Fruit fly (Drosophila melanogaster) whole organism, embryonic: ENCODE measurements around the gene AGO2.

Source experiments
- Antp ChIP-seq: fragments of 200-800 bp; sonication (Bioruptor generic); optimal IDR thresholded peaks from 3 replicates; lab custom pipeline; 2016; ENCODE audit warnings: missing biosample characterization, missing genetic modification characterization
- CG10462 ChIP-seq: fragments of 200-800 bp; sonication (Bioruptor generic); optimal IDR thresholded peaks from 2 replicates; lab custom pipeline; 2016; ENCODE audit warnings: missing biosample characterization, missing genetic modification characterization
- CG11085 ChIP-seq: fragments of 200-800 bp; sonication (Bioruptor generic); IDR thresholded peaks from 2 replicates; pipeline ENCODE4 v1.3.6; 2022; ENCODE audit warnings: missing biosample characterization, missing genetic modification characterization
- CG11247 ChIP-seq: fragments of 200-800 bp; sonication (Bioruptor generic); IDR thresholded peaks from 2 replicates; pipeline ENCODE4 v1.3.6; 2022; ENCODE audit warnings: missing biosample characterization, missing genetic modification characterization
- CG1233 ChIP-seq: fragments of 200-800 bp; sonication (Bioruptor generic); optimal IDR thresholded peaks from 4 replicates; lab custom pipeline; 2018; ENCODE audit warnings: missing biosample characterization, mild to moderate bottlenecking, missing genetic modification characterization
- CG12769 ChIP-seq: fragments of 200-800 bp; sonication (Bioruptor generic); optimal IDR thresholded peaks from 2 replicates; lab custom pipeline; 2019; ENCODE audit warnings: missing biosample characterization, mild to moderate bottlenecking, missing genetic modification characterization, moderate library complexity
- CG14441 ChIP-seq: fragments of 200-800 bp; sonication (Bioruptor generic); IDR thresholded peaks from 2 replicates; pipeline ENCODE4 v1.3.6; 2022; ENCODE audit warnings: missing biosample characterization, missing genetic modification characterization
- CG14667 ChIP-seq: fragments of 200-800 bp; sonication (Bioruptor generic); IDR thresholded peaks from 2 replicates; pipeline ENCODE4 v1.3.6; 2022; ENCODE audit warnings: missing biosample characterization, missing genetic modification characterization
- CG1602 ChIP-seq: fragments of 200-800 bp; sonication (Bioruptor generic); optimal IDR thresholded peaks from 3 replicates; lab custom pipeline; 2016; ENCODE audit warnings: missing biosample characterization, missing genetic modification characterization
- CG16815 ChIP-seq: fragments of 200-800 bp; sonication (Bioruptor generic); optimal IDR thresholded peaks from 3 replicates; lab custom pipeline; 2017; ENCODE audit warnings: missing biosample characterization, mild to moderate bottlenecking, missing genetic modification characterization
- CG16863 ChIP-seq: fragments of 200-800 bp; sonication (Bioruptor generic); optimal IDR thresholded peaks from 3 replicates; lab custom pipeline; 2016; ENCODE audit warnings: missing biosample characterization, missing genetic modification characterization
- CG17912 ChIP-seq: fragments of 200-800 bp; sonication (Bioruptor generic); optimal IDR thresholded peaks from 2 replicates; lab custom pipeline; 2018; ENCODE audit warnings: missing biosample characterization, mild to moderate bottlenecking, missing genetic modification characterization
- CG1832 ChIP-seq: fragments of 200-800 bp; sonication (Bioruptor generic); optimal IDR thresholded peaks from 2 replicates; lab custom pipeline; 2017; ENCODE audit warnings: missing biosample characterization, mild to moderate bottlenecking, missing genetic modification characterization, inconsistent platforms
- CG18764 ChIP-seq: fragments of 200-800 bp; sonication (Bioruptor generic); optimal IDR thresholded peaks from 3 replicates; lab custom pipeline; 2016; ENCODE audit warnings: missing biosample characterization, missing genetic modification characterization
- CG2202 ChIP-seq: fragments of 200-800 bp; sonication (Bioruptor generic); optimal IDR thresholded peaks from 2 replicates; lab custom pipeline; 2018; ENCODE audit warnings: missing biosample characterization, mild to moderate bottlenecking, missing genetic modification characterization
- CG31224 ChIP-seq: fragments of 200-800 bp; sonication (Bioruptor generic); IDR thresholded peaks from 2 replicates; pipeline ENCODE4 v1.3.6; 2022; ENCODE audit warnings: missing biosample characterization, missing genetic modification characterization
- CG3163 ChIP-seq: fragments of 200-800 bp; sonication (Bioruptor generic); optimal IDR thresholded peaks from 3 replicates; lab custom pipeline; 2016; ENCODE audit warnings: missing biosample characterization, missing genetic modification characterization
- CG3281 ChIP-seq: fragments of 200-800 bp; sonication (Bioruptor generic); optimal IDR thresholded peaks from 3 replicates; lab custom pipeline; 2017; ENCODE audit warnings: missing biosample characterization, mild to moderate bottlenecking, missing genetic modification characterization
- CG3726 ChIP-seq: fragments of 200-800 bp; sonication (Bioruptor generic); IDR thresholded peaks from 3 replicates; pipeline ENCODE4, ENCODE4 v1.3.6; 2022; ENCODE audit warnings: missing biosample characterization, missing genetic modification characterization
- CG4424 ChIP-seq: fragments of 200-800 bp; sonication (Bioruptor generic); optimal IDR thresholded peaks from 3 replicates; lab custom pipeline; 2016; ENCODE audit warnings: missing biosample characterization, missing genetic modification characterization
- CG6683 ChIP-seq: fragments of 200-800 bp; sonication (Bioruptor generic); optimal IDR thresholded peaks from 2 replicates; lab custom pipeline; 2017; ENCODE audit warnings: missing biosample characterization, mild to moderate bottlenecking, missing genetic modification characterization, missing genetic modification reagents
- CG6854 ChIP-seq: fragments of 200-800 bp; sonication (Bioruptor generic); optimal IDR thresholded peaks from 3 replicates; lab custom pipeline; 2017; ENCODE audit warnings: missing biosample characterization, mild to moderate bottlenecking, missing genetic modification characterization
- CG7963 ChIP-seq: fragments of 200-800 bp; sonication (Bioruptor generic); IDR thresholded peaks from 3 replicates; pipeline ENCODE4 v1.3.6; 2022; ENCODE audit warnings: missing biosample characterization, missing genetic modification characterization; ENCODE audit not compliant: partially characterized antibody
- CG8089 ChIP-seq: fragments of 200-800 bp; sonication (Bioruptor generic); optimal IDR thresholded peaks from 3 replicates; lab custom pipeline; 2016; ENCODE audit warnings: missing biosample characterization, missing genetic modification characterization
- CoRest ChIP-seq: fragments of 200-800 bp; sonication (Bioruptor generic); optimal IDR thresholded peaks from 3 replicates; lab custom pipeline; 2018; ENCODE audit warnings: missing biosample characterization, mild to moderate bottlenecking, missing genetic modification characterization, moderate library complexity
- D19B ChIP-seq: fragments of 200-800 bp; sonication (Bioruptor generic); optimal IDR thresholded peaks from 2 replicates; lab custom pipeline; 2017; ENCODE audit warnings: missing biosample characterization, mild to moderate bottlenecking, missing genetic modification characterization
- H2.0 ChIP-seq: fragments of 200-800 bp; sonication (Bioruptor generic); IDR thresholded peaks from 2 replicates; pipeline ENCODE4 v1.3.6; 2022; ENCODE audit warnings: missing biosample characterization, missing genetic modification characterization
- Hr51 ChIP-seq, 2 experiments: fragments of 200-800 bp; sonication (Bioruptor generic); optimal IDR thresholded peaks; 2 replicates in 1 of 2; 3 replicates in 1 of 2; lab custom pipeline; 2016 to 2018; ENCODE audit warnings: missing biosample characterization in 2 of 2, missing genetic modification characterization in 2 of 2, mild to moderate bottlenecking in 1 of 2, moderate library complexity in 1 of 2
- Lpt ChIP-seq: fragments of >200 bp; optimal IDR thresholded peaks from 2 replicates; lab custom pipeline; 2018; ENCODE audit warnings: missing biosample characterization, missing genetic modification characterization
- Sry-δ ChIP-seq: fragments of 200-800 bp; sonication (Bioruptor generic); optimal IDR thresholded peaks from 2 replicates; lab custom pipeline; 2016; ENCODE audit warnings: missing biosample characterization, missing genetic modification characterization
- Xbp1 ChIP-seq: fragments of 200-800 bp; sonication (Bioruptor generic); optimal IDR thresholded peaks from 3 replicates; lab custom pipeline; 2016; ENCODE audit warnings: missing biosample characterization, mild to moderate bottlenecking, missing genetic modification characterization
- aop ChIP-seq: fragments of 200-800 bp; sonication (Bioruptor generic); IDR thresholded peaks from 2 replicates; pipeline ENCODE4 v1.3.6; 2022; ENCODE audit warnings: missing biosample characterization, missing genetic modification characterization
- bigmax ChIP-seq: fragments of 200-800 bp; sonication (Bioruptor generic); optimal IDR thresholded peaks from 2 replicates; lab custom pipeline; 2018; ENCODE audit warnings: missing biosample characterization, mild to moderate bottlenecking, missing genetic modification characterization
- chinmo ChIP-seq: fragments of 200-800 bp; sonication (Bioruptor generic); IDR thresholded peaks from 4 replicates; pipeline ENCODE4 v1.3.6; 2022; ENCODE audit warnings: missing biosample characterization, missing genetic modification characterization; ENCODE audit not compliant: partially characterized antibody
- ci ChIP-seq: fragments of 200-800 bp; sonication (Bioruptor generic); IDR thresholded peaks from 3 replicates; pipeline ENCODE4 v1.3.6; 2022; ENCODE audit warnings: missing biosample characterization, missing genetic modification characterization
- croc ChIP-seq: fragments of 200-800 bp; sonication (Bioruptor generic); conservative IDR thresholded peaks from 3 replicates; pipeline ENCODE4 v1.3.6; 2022; ENCODE audit warnings: missing biosample characterization, missing genetic modification characterization
- crol ChIP-seq: fragments of 200-800 bp; sonication (Bioruptor generic); IDR thresholded peaks from 2 replicates; pipeline ENCODE4 v1.3.6; 2022; ENCODE audit warnings: missing biosample characterization, missing genetic modification characterization
- danr ChIP-seq: fragments of 200-800 bp; sonication (Bioruptor generic); IDR thresholded peaks from 2 replicates; pipeline ENCODE4 v1.3.6; 2022; ENCODE audit warnings: missing biosample characterization, missing genetic modification characterization
- lmd ChIP-seq: fragments of 200-800 bp; sonication (Bioruptor generic); IDR thresholded peaks from 2 replicates; pipeline ENCODE4 v1.3.6; 2022; ENCODE audit warnings: missing biosample characterization, missing genetic modification characterization
- nom ChIP-seq: fragments of 200-800 bp; sonication (Bioruptor generic); optimal IDR thresholded peaks from 2 replicates; lab custom pipeline; 2017; ENCODE audit warnings: missing biosample characterization, missing genetic modification characterization, mild to moderate bottlenecking, moderate library complexity, missing genetic modification reagents
- pros ChIP-seq: fragments of 200-800 bp; sonication (Bioruptor generic); optimal IDR thresholded peaks from 3 replicates; lab custom pipeline; 2019; ENCODE audit warnings: missing biosample characterization, mild to moderate bottlenecking, missing genetic modification characterization, moderate library complexity
- psq ChIP-seq: fragments of 200-800 bp; sonication (Bioruptor generic); optimal IDR thresholded peaks from 2 replicates; lab custom pipeline; 2017; ENCODE audit warnings: missing biosample characterization, missing genetic modification characterization
- row ChIP-seq: fragments of 200-800 bp; sonication (Bioruptor generic); IDR thresholded peaks from 3 replicates; pipeline ENCODE4 v1.3.6; 2022; ENCODE audit warnings: missing biosample characterization, missing genetic modification characterization
- sob ChIP-seq: fragments of 200-800 bp; sonication (Bioruptor generic); IDR thresholded peaks from 2 replicates; pipeline ENCODE4 v1.3.6; 2022; ENCODE audit warnings: missing biosample characterization, missing genetic modification characterization
- sr ChIP-seq: fragments of 200-800 bp; sonication (Bioruptor generic); IDR thresholded peaks from 3 replicates; pipeline ENCODE4 v1.3.6; 2022; ENCODE audit warnings: missing biosample characterization, missing genetic modification characterization
- tio ChIP-seq: fragments of 200-800 bp; sonication (Bioruptor generic); optimal IDR thresholded peaks from 2 replicates; lab custom pipeline; 2017; ENCODE audit warnings: missing biosample characterization, missing genetic modification characterization, inconsistent platforms
- toy ChIP-seq: fragments of 200-800 bp; sonication (Bioruptor generic); IDR thresholded peaks from 2 replicates; pipeline ENCODE4 v1.3.6; 2022; ENCODE audit warnings: missing biosample characterization, missing genetic modification characterization
- unc-4 ChIP-seq: fragments of 200-800 bp; sonication (Bioruptor generic); IDR thresholded peaks from 2 replicates; pipeline ENCODE4 v1.3.6; 2022; ENCODE audit warnings: missing biosample characterization, missing genetic modification characterization; ENCODE audit not compliant: partially characterized antibody
- vnd ChIP-seq: fragments of 200-800 bp; sonication (Bioruptor generic); IDR thresholded peaks from 3 replicates; pipeline ENCODE4 v1.3.6; 2022; ENCODE audit warnings: missing biosample characterization, missing genetic modification characterization; ENCODE audit not compliant: partially characterized antibody
- zfh1 ChIP-seq: fragments of 200-800 bp; sonication (Bioruptor generic); IDR thresholded peaks from 3 replicates; pipeline ENCODE4 v1.3.6; 2022; ENCODE audit warnings: missing biosample characterization, missing genetic modification characterization

The AGO2 gene

dm6 chr3L:15588514-15589138 is 34.7 kb downstream of the AGO2 start, which contains the start of gene RhoGAP71E (continued):
- TF ChIP-seq lmd (GFP tag; lab: Robert Waterston, UW) (peak; percentile 32; the same call in 1 of the 2 replicates), CG10462 (GFP tag; lab: Kevin White, UChicago) (no peak), CG8089 (peak; percentile 4), Antp (GFP tag; lab: Kevin White, UChicago) (no peak), CG12769 (tag; lab: Kevin White, UChicago) (peak; percentile 21), CG3281 (GFP tag; lab: Kevin White, UChicago) (no peak), CG4424 (GFP tag; lab: Kevin White, UChicago) (no peak), D19B (GFP tag; lab: Kevin White, UChicago) (no peak), croc (GFP tag; lab: Robert Waterston, UW) (no peak), CG2202 (no peak), CG1602 (GFP tag; lab: Kevin White, UChicago) (no peak), danr (GFP tag; lab: Robert Waterston, UW) (no peak), CG6854 (no peak), CG7963 (GFP tag; lab: Robert Waterston, UW) (no peak), crol (GFP tag; lab: Robert Waterston, UW) (no peak), CG3163 (GFP tag; lab: Kevin White, UChicago) (peak; percentile 38), pros (GFP tag; lab: Kevin White, UChicago) (no peak), sr (GFP tag; lab: Robert Waterston, UW) (no peak), Xbp1 (GFP tag; lab: Kevin White, UChicago) (peak; percentile 11), CG14441 (GFP tag; lab: Robert Waterston, UW) (no peak), CG31224 (peak; percentile 35; the same call in 1 of the 2 replicates), CG18764 (no peak), CG16863 (GFP tag; lab: Kevin White, UChicago) (no peak), CG11085 (GFP tag; lab: Robert Waterston, UW) (no peak), aop (GFP tag; lab: Robert Waterston, UW) (no peak), CG1233 (GFP tag; lab: Kevin White, UChicago) (peak; percentile 8), sob (GFP tag; lab: Robert Waterston, UW) (peak; percentile 65; the same call in 1 of the 2 replicates), vnd (GFP tag; lab: Robert Waterston, UW) (no peak), zfh1 (GFP tag; lab: Robert Waterston, UW) (peak; percentile 76), unc-4 (peak; percentile 46; the same call in 1 of the 2 replicates), Hr51 (GFP tag; optimal IDR thresholded peaks at IDR 0.05; lab: Kevin White, UChicago) (peak in 1 of 2 experiments; percentile 0), tio (no peak), CoRest (peak; percentile 48), CG17912 (peak; percentile 66), ci (GFP tag; lab: Robert Waterston, UW) (peak; percentile 88), psq (GFP tag; lab: Kevin White, UChicago) (peak; percentile 90), CG1832 (GFP tag; lab: Kevin White, UChicago) (no peak), nom (GFP tag; lab: Kevin White, UChicago) (peak; percentile 58), bigmax (peak; percentile 24), toy (no peak), row (peak; percentile 68), CG14667 (GFP tag; lab: Robert Waterston, UW) (0 out of 2 replicates have a peak, but pooled peaks have one; percentile 23), Lpt (GFP tag; lab: Kevin White, UChicago) (no peak), chinmo (peak; percentile 64; the same call in 2 of the 4 replicates), H2.0 (0 out of 2 replicates have a peak, but pooled peaks have one; percentile 47), CG3726 (GFP tag; lab: Robert Waterston, UW) (peak; percentile 4; the same call in 1 of the 3 replicates), CG6683 (GFP tag; lab: Kevin White, UChicago) (no peak), Sry-δ (GFP tag; lab: Kevin White, UChicago) (no peak), CG11247 (GFP tag; lab: Robert Waterston, UW) (peak; percentile 39; the same call in 1 of the 2 replicates), CG16815 (GFP tag; lab: Kevin White, UChicago) (no peak)
